Worm (Caenorhabditis elegans) whole organism, L3 larva: ENCODE measurements around the gene Y53G8AR.6.

Source experiments
- R02D3.7 ChIP-seq: fragments of 150-350 bp; optimal IDR thresholded peaks from 2 replicates; lab custom pipeline; 2014; ENCODE audit warnings: missing biosample characterization, missing genetic modification characterization
- ZK546.5 ChIP-seq: sonication (generic microtip); optimal IDR thresholded peaks from 2 replicates; lab custom pipeline; 2017; ENCODE audit warnings: missing biosample characterization, missing genetic modification characterization
- ama-1 ChIP-seq: fragments of 150-350 bp; optimal IDR thresholded peaks from 2 replicates; lab custom pipeline; 2018
- ceh-16 ChIP-seq: sonication (generic microtip); optimal IDR thresholded peaks from 2 replicates; lab custom pipeline; 2017; ENCODE audit warnings: missing biosample characterization, missing genetic modification characterization
- ceh-28 ChIP-seq: fragments of 150-350 bp; optimal IDR thresholded peaks from 2 replicates; lab custom pipeline; 2014; ENCODE audit warnings: missing biosample characterization, missing genetic modification reagents, missing genetic modification characterization
- ceh-82 ChIP-seq: fragments of 150-350 bp; optimal IDR thresholded peaks from 2 replicates; lab custom pipeline; 2014; ENCODE audit warnings: missing biosample characterization, missing genetic modification characterization
- ceh-9 ChIP-seq: sonication (generic microtip); optimal IDR thresholded peaks from 2 replicates; lab custom pipeline; 2018; ENCODE audit warnings: missing biosample characterization, missing genetic modification characterization
- daf-12 ChIP-seq: fragments of 150-350 bp; optimal IDR thresholded peaks from 2 replicates; lab custom pipeline; 2014; ENCODE audit warnings: missing biosample characterization, missing genetic modification reagents, missing genetic modification characterization
- egl-27 ChIP-seq: sonication (generic microtip); optimal IDR thresholded peaks from 4 replicates; lab custom pipeline; 2017; ENCODE audit warnings: missing biosample characterization, missing genetic modification reagents, missing genetic modification characterization
- elt-1 ChIP-seq: fragments of 150-350 bp; optimal IDR thresholded peaks from 2 replicates; lab custom pipeline; 2014; ENCODE audit warnings: missing biosample characterization, missing genetic modification characterization
- elt-2 ChIP-seq: sonication (generic microtip); optimal IDR thresholded peaks from 2 replicates; lab custom pipeline; 2016; ENCODE audit warnings: missing genetic modification reagents, mild to moderate bottlenecking, missing genetic modification characterization, missing compliant biosample characterization
- fkh-10 ChIP-seq: sonication (generic microtip); optimal IDR thresholded peaks from 2 replicates; lab custom pipeline; 2017; ENCODE audit warnings: missing biosample characterization, missing genetic modification reagents, missing genetic modification characterization
- fos-1 ChIP-seq: fragments of 150-350 bp; optimal IDR thresholded peaks from 2 replicates; lab custom pipeline; 2014; ENCODE audit warnings: missing biosample characterization, missing genetic modification characterization
- hmg-11 ChIP-seq: sonication (generic microtip); optimal IDR thresholded peaks from 2 replicates; lab custom pipeline; 2016; ENCODE audit warnings: missing genetic modification characterization, missing compliant biosample characterization
- jun-1 ChIP-seq: fragments of 150-350 bp; optimal IDR thresholded peaks from 2 replicates; lab custom pipeline; 2014; ENCODE audit warnings: missing biosample characterization, missing genetic modification reagents, missing genetic modification characterization
- lin-15B ChIP-seq: fragments of 150-350 bp; optimal IDR thresholded peaks from 2 replicates; lab custom pipeline; 2014; ENCODE audit warnings: missing biosample characterization, missing genetic modification characterization
- lin-39 ChIP-seq: fragments of 150-350 bp; optimal IDR thresholded peaks from 2 replicates; lab custom pipeline; 2018; ENCODE audit warnings: missing biosample characterization, missing genetic modification reagents, missing genetic modification characterization
- lsy-12 ChIP-seq: sonication (generic microtip); optimal IDR thresholded peaks from 2 replicates; lab custom pipeline; 2016; ENCODE audit warnings: mild to moderate bottlenecking, missing genetic modification characterization, missing compliant biosample characterization
- mdl-1 ChIP-seq: fragments of 150-350 bp; optimal IDR thresholded peaks from 2 replicates; lab custom pipeline; 2014; ENCODE audit warnings: missing biosample characterization, missing genetic modification characterization
- nfya-1 ChIP-seq: sonication (generic microtip); optimal IDR thresholded peaks from 2 replicates; lab custom pipeline; 2017; ENCODE audit warnings: missing genetic modification characterization, mild to moderate bottlenecking, missing compliant biosample characterization, antibody characterized with exemption, moderate library complexity; ENCODE audit not compliant: insufficient read depth
- nhr-11 ChIP-seq: fragments of 150-350 bp; optimal IDR thresholded peaks from 2 replicates; lab custom pipeline; 2014; ENCODE audit warnings: missing biosample characterization, missing genetic modification characterization
- nhr-12 ChIP-seq: fragments of 150-350 bp; optimal IDR thresholded peaks from 2 replicates; lab custom pipeline; 2014; ENCODE audit warnings: missing biosample characterization, missing genetic modification characterization
- nhr-23 ChIP-seq: fragments of 150-350 bp; optimal IDR thresholded peaks from 2 replicates; lab custom pipeline; 2014; ENCODE audit warnings: missing biosample characterization, missing genetic modification reagents, missing genetic modification characterization
- nhr-237 ChIP-seq: fragments of 150-350 bp; optimal IDR thresholded peaks from 2 replicates; lab custom pipeline; 2014; ENCODE audit warnings: missing biosample characterization, missing genetic modification characterization
- nhr-25 ChIP-seq: sonication (generic microtip); optimal IDR thresholded peaks from 2 replicates; lab custom pipeline; 2017; ENCODE audit warnings: missing biosample characterization, missing genetic modification characterization
- nhr-43 ChIP-seq: sonication (generic microtip); optimal IDR thresholded peaks from 2 replicates; lab custom pipeline; 2016; ENCODE audit warnings: mild to moderate bottlenecking, missing genetic modification characterization, missing compliant biosample characterization; ENCODE audit not compliant: poor library complexity, severe bottlenecking
- nhr-67 ChIP-seq: fragments of 150-350 bp; optimal IDR thresholded peaks from 2 replicates; lab custom pipeline; 2014; ENCODE audit warnings: missing biosample characterization, missing genetic modification characterization
- nhr-76 ChIP-seq: fragments of 150-350 bp; sonication (generic microtip); optimal IDR thresholded peaks from 5 replicates; lab custom pipeline; 2014; ENCODE audit warnings: missing biosample characterization, missing genetic modification characterization
- nhr-77 ChIP-seq: fragments of 150-350 bp; optimal IDR thresholded peaks from 2 replicates; lab custom pipeline; 2014; ENCODE audit warnings: missing biosample characterization, missing genetic modification characterization
- pha-4 ChIP-seq: fragments of 150-350 bp; optimal IDR thresholded peaks from 2 replicates; lab custom pipeline; 2014; ENCODE audit warnings: missing biosample characterization, missing genetic modification reagents, missing genetic modification characterization
- pqm-1 ChIP-seq: fragments of 150-350 bp; optimal IDR thresholded peaks from 2 replicates; lab custom pipeline; 2017; ENCODE audit warnings: missing biosample characterization, missing genetic modification characterization, inconsistent platforms
- sea-2 ChIP-seq: fragments of 150-350 bp; sonication (generic microtip); optimal IDR thresholded peaks from 4 replicates; lab custom pipeline; 2014; ENCODE audit warnings: missing biosample characterization, missing genetic modification reagents, missing genetic modification characterization
- skn-1 ChIP-seq: fragments of 150-350 bp; optimal IDR thresholded peaks from 2 replicates; lab custom pipeline; 2014; ENCODE audit warnings: missing biosample characterization, missing genetic modification characterization
- snpc-4 ChIP-seq: fragments of 150-350 bp; optimal IDR thresholded peaks from 2 replicates; lab custom pipeline; 2014; ENCODE audit warnings: missing biosample characterization, missing genetic modification characterization
- unc-39 ChIP-seq: sonication (generic microtip); optimal IDR thresholded peaks from 4 replicates; lab custom pipeline; 2017; ENCODE audit warnings: missing biosample characterization, missing genetic modification characterization
- unc-62 ChIP-seq: fragments of 150-350 bp; sonication (generic microtip); optimal IDR thresholded peaks from 4 replicates; lab custom pipeline; 2014; ENCODE audit warnings: missing biosample characterization, missing genetic modification reagents, missing genetic modification characterization
- zag-1 ChIP-seq: fragments of 150-350 bp; optimal IDR thresholded peaks from 2 replicates; lab custom pipeline; 2014; ENCODE audit warnings: missing biosample characterization, missing genetic modification characterization
- ztf-11 ChIP-seq: fragments of 150-350 bp; optimal IDR thresholded peaks from 2 replicates; lab custom pipeline; 2014; ENCODE audit warnings: missing biosample characterization, missing genetic modification characterization
- ztf-4 ChIP-seq: fragments of 150-350 bp; optimal IDR thresholded peaks from 2 replicates; lab custom pipeline; 2014; ENCODE audit warnings: missing biosample characterization, missing genetic modification characterization

The Y53G8AR.6 gene

DNA sequence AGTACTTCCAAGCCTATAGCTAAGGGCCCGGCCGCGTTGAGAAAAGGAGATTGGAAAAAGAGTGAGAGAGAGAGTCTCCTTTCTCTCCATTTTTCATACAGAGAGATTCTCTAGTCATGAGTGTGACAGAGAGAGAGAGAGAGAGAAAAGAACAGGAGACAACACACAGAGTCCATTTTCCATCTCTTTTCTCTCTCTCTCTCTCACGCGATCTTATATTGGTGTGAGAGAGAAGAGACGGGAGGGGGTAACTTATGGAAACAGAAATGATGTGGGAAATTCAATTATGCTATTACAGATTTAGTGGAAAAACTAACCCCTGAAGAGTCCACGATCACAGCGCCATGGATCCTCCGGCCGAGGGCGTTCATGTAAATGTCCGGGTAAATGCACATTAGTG lies 21.4 kb upstream of the Y53G8AR.6 start:
- TF ChIP-seq zag-1 (no peak), nfya-1 (tag; lab: Kevin White, UChicago) (peak; percentile 50), elt-2 (tag; lab: Kevin White, UChicago) (no peak), nhr-23 (tag; lab: Kevin White, UChicago) (peak; percentile 20), pha-4 (tag; lab: Kevin White, UChicago) (peak; percentile 24), lin-39 (peak; percentile 12), nhr-11 (tag; lab: Kevin White, UChicago) (no peak)

DNA sequence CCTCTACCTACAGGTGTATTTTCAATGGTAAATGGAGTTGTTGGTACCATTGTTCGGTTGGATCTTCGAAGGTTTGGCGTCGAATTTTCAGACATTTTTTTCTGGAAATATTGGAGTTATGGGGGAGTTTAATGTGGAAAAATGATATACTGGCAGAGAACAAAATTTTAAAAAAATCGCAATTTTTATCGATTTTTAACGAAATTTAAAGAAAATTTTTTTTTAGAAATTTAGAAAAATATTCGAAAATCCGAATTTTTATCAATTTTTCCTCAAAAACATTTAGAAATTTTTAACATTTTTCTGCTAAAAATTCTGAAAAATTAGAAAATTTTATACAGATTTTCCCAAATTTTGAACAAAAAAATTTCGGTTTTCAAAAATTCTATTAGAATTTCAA lies 15.9 kb upstream of the Y53G8AR.6 start, which contains the start of gene Y53G8AM.8:
TSS of gene Y53G8AM.8 (minus strand) at position 101 of the 400 bp plus-strand sequence.
- TF ChIP-seq zag-1 (no peak), pha-4 (tag; lab: Kevin White, UChicago) (no peak), nhr-67 (tag; lab: Kevin White, UChicago) (no peak), fkh-10 (GFP tag; lab: Kevin White, UChicago) (no peak), nhr-77 (tag; lab: Kevin White, UChicago) (no peak), nfya-1 (tag; lab: Kevin White, UChicago) (no peak), snpc-4 (tag; lab: Kevin White, UChicago) (no peak), elt-2 (tag; lab: Kevin White, UChicago) (no peak), ztf-4 (tag; lab: Kevin White, UChicago) (no peak), sea-2 (GFP tag; lab: Kevin White, UChicago) (no peak), lsy-12 (tag; lab: Kevin White, UChicago) (no peak), lin-39 (no peak), fos-1 (tag; lab: Kevin White, UChicago) (no peak), elt-1 (no peak), ceh-16 (tag; lab: Kevin White, UChicago) (no peak), nhr-237 (tag; lab: Kevin White, UChicago) (no peak), nhr-43 (tag; lab: Kevin White, UChicago) (no peak), nhr-11 (tag; lab: Kevin White, UChicago) (no peak)

DNA sequence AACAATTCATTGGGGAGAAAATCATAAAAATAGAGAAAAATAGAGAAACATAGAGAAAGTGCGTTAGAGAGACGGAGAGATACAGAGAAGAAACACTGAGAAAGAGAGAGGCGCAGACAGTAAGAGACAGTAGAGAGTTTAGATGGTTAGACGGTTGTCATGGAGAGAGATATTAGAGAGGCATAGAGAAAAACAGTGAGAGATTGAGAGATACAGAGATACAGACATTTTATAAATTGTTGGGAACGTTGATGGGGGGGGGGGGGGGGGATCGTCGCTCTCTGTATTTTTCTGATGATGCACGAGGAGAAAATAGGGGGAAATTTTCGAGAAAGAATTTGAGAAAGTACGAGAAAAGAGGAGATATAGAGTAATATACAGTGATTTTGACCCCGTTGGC lies 15.2 kb upstream of the Y53G8AR.6 start:
- TF ChIP-seq unc-39 (tag; lab: Kevin White, UChicago) (no peak), nhr-11 (tag; lab: Kevin White, UChicago) (peak; percentile 63), unc-62 (GFP tag; lab: Kevin White, UChicago) (no peak), elt-2 (tag; lab: Kevin White, UChicago) (peak; percentile 61), ceh-28 (peak; percentile 82), nhr-67 (tag; lab: Kevin White, UChicago) (no peak), ZK546.5 (tag; lab: Kevin White, UChicago) (no peak), R02D3.7 (tag; lab: Kevin White, UChicago) (peak; percentile 54), snpc-4 (tag; lab: Kevin White, UChicago) (no peak), ceh-9 (no peak), ceh-82 (tag; lab: Kevin White, UChicago) (peak; percentile 43), nhr-25 (tag; lab: Kevin White, UChicago) (peak; percentile 90), nhr-12 (tag; lab: Kevin White, UChicago) (no peak), nhr-43 (tag; lab: Kevin White, UChicago) (peak; percentile 73), nhr-76 (tag; lab: Kevin White, UChicago) (no peak), jun-1 (tag; lab: Kevin White, UChicago) (peak; percentile 64), pha-4 (tag; lab: Kevin White, UChicago) (peak; percentile 87), nhr-23 (tag; lab: Kevin White, UChicago) (peak; percentile 92), daf-12 (tag; lab: Kevin White, UChicago) (no peak), hmg-11 (tag; lab: Kevin White, UChicago) (peak; percentile 77), elt-1 (no peak), pqm-1 (tag; lab: Kevin White, UChicago) (peak; percentile 58), egl-27 (tag; lab: Kevin White, UChicago) (no peak), skn-1 (tag; lab: Kevin White, UChicago) (peak; percentile 22), lin-15B (tag; lab: Kevin White, UChicago) (peak; percentile 40), ztf-11 (tag; lab: Kevin White, UChicago) (no peak), ztf-4 (tag; lab: Kevin White, UChicago) (no peak), fkh-10 (GFP tag; lab: Kevin White, UChicago) (no peak), lsy-12 (tag; lab: Kevin White, UChicago) (peak; percentile 29), ama-1 (no peak), mdl-1 (tag; lab: Kevin White, UChicago) (no peak), nhr-237 (tag; lab: Kevin White, UChicago) (no peak), fos-1 (tag; lab: Kevin White, UChicago) (no peak), nfya-1 (tag; lab: Kevin White, UChicago) (peak; percentile 78)
